Worm (Caenorhabditis elegans): ENCODE data around the gene hex-2.

ce11 chrV:5619372-5619771 lies 34.9 kb upstream of the hex-2 start:
- no peak for TF ChIP-seq ref-1 (GFP tag; conservative IDR thresholded peaks at IDR 0.05)
- TF ChIP-seq cog-1 (tag; optimal IDR thresholded peaks at IDR 0.05), result no peak
- no peak for TF ChIP-seq tab-1 (GFP tag; IDR thresholded peaks at IDR 0.05)
- TF ChIP-seq klf-2 (GFP tag; conservative IDR thresholded peaks at IDR 0.05), result no peak
- no peak for TF ChIP-seq ztf-29 (GFP tag; IDR thresholded peaks at IDR 0.05)
- TF ChIP-seq flt-1 (GFP tag; IDR thresholded peaks at IDR 0.05), result no peak
- no peak for TF ChIP-seq med-1 (GFP tag; optimal IDR thresholded peaks at IDR 0.05; ENCODE audit: insufficient read depth)
- no peak for TF ChIP-seq ztf-23 (GFP tag; IDR thresholded peaks at IDR 0.05)
- TF ChIP-seq T22C8.4 (GFP tag; IDR thresholded peaks at IDR 0.05), result no peak

Data from whole organism, midembryonic.